Fruit fly (Drosophila melanogaster): ENCODE measurements around the gene Swt1.

Swt1 gene

DNA sequence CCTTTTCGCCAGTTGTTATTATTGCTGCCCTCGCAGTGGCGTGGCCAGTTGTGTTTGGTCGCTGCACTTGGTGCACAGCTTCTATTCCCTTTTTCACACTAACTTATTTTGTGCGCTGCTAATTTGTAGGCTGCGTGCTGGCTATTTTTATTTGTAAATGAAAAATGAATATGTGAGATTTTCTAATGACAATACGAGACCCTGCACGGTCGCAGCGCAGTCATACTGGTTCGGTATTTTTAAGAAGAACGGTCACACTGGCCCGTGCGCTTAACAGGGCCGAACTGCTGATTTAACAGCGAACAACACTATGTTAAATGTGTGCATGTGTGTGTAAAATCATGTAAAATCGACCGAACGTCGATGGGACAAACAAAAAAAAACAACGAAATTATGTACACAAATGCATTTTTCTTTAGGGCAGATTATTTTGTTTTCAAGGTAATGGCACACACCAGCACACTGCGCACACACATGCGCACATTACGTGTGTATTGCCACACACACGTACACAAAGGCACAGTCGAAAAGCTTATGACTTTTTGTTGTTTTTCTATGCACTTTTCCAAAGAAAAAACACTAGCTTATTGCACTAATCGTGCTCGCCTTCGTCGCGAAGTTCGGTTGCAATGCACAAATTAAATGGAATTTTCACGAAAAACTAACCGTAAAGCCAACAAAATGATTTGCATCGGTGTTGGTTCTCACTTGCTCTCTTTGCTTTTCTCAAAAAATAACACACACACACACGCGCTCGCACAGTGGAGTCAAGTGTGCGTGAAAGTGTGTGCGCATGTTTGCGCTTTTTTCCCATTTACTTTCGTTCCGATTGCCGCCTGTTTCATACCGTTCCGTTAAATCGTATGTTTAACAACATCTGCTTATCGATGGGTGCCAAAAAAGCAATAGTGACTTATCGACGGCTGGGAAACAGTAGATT, 46.9 kb upstream of the Swt1 start, which contains the start of gene ari-1 (continued):
- TF ChIP-seq Hmr (GFP tag; optimal IDR thresholded peaks at IDR 0.05) (peak; percentile 9), CG10543 (GFP tag; optimal IDR thresholded peaks at IDR 0.05) (no peak), YL-1 (GFP tag; optimal IDR thresholded peaks at IDR 0.05) (peak; percentile 58), CoRest (tag; optimal IDR thresholded peaks at IDR 0.05) (no peak), otp (GFP tag; IDR thresholded peaks at IDR 0.05) (no peak), Gug (GFP tag; IDR thresholded peaks at IDR 0.05) (peak; percentile 5; the same call in 1 of the 4 replicates), Sin3A (optimal IDR thresholded peaks at IDR 0.05) (peak; percentile 57), CG2678 (tag; optimal IDR thresholded peaks at IDR 0.05) (no peak), Awh (GFP tag; IDR thresholded peaks at IDR 0.05) (no peak), CG16813 (GFP tag; IDR thresholded peaks at IDR 0.05; ENCODE audit: partially characterized antibody) (peak; percentile 46), CG31388 (GFP tag; optimal IDR thresholded peaks at IDR 0.05) (no peak), CG2199 (GFP tag; IDR thresholded peaks at IDR 0.05) (no peak), sqz (GFP tag; optimal IDR thresholded peaks at IDR 0.05) (peak; percentile 9), Scr (GFP tag; IDR thresholded peaks at IDR 0.05; ENCODE audit: partially characterized antibody) (peak; percentile 19; the same call in 1 of the 2 replicates), CG9817 (tag; optimal IDR thresholded peaks at IDR 0.05) (no peak), CG10267 (tag; optimal IDR thresholded peaks at IDR 0.05) (peak; percentile 40), CG9797 (GFP tag; optimal IDR thresholded peaks at IDR 0.05) (peak; percentile 79), grau (tag; optimal IDR thresholded peaks at IDR 0.05) (no peak), crp (GFP tag; optimal IDR thresholded peaks at IDR 0.05) (peak in 1 of 2 experiments; percentile 82), nom (GFP tag; optimal IDR thresholded peaks at IDR 0.05) (no peak)

DNA sequence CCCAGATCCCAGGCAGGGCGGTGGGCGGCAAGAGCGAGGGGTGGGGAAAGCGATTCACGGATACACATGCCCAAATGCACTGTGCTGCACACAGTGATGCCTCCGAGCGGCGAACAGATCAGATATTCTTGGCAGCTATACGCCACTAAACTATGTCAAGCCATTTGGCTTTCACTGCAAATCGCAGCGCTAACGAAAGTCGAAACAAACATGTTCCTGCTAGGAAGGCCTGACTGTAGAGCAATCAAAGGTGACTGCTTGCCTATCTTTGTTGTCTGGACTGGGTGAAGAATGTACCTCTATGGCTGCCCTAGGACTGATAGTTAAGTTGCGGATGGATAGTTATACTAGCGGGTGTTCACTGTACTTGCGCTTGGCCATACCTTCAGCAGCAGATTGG, 45.8 kb upstream of the Swt1 start:
- peak; percentile 34 for TF ChIP-seq slbo (GFP tag; IDR thresholded peaks at IDR 0.05)
- TF ChIP-seq mld (GFP tag; IDR thresholded peaks at IDR 0.05; ENCODE audit: partially characterized antibody): no peak
- TF ChIP-seq CG18476 (GFP tag; optimal IDR thresholded peaks at IDR 0.05): no peak
- TF ChIP-seq dmrt99B (tag; optimal IDR thresholded peaks at IDR 0.05): no peak
- TF ChIP-seq esg (GFP tag; conservative IDR thresholded peaks at IDR 0.05): 0 out of 2 replicates have a peak, but pooled peaks have one; percentile 13
- TF ChIP-seq ind (GFP tag; optimal IDR thresholded peaks at IDR 0.05): peak; percentile 2
- TF ChIP-seq lbe (GFP tag; optimal IDR thresholded peaks at IDR 0.05): no peak
- no peak for TF ChIP-seq vnd (GFP tag; IDR thresholded peaks at IDR 0.05; ENCODE audit: partially characterized antibody)
- TF ChIP-seq CG11093 (GFP tag; IDR thresholded peaks at IDR 0.05): peak; percentile 27; the same call in 1 of the 3 replicates
- 0 out of 3 replicates have a peak, but pooled peaks have one; percentile 46 for TF ChIP-seq ci (GFP tag; IDR thresholded peaks at IDR 0.05)
- TF ChIP-seq CG11560 (tag; IDR thresholded peaks at IDR 0.05): peak; percentile 30; the same call in 1 of the 3 replicates
- no peak for TF ChIP-seq pan (optimal IDR thresholded peaks at IDR 0.05)
- TF ChIP-seq pan (GFP tag; optimal IDR thresholded peaks at IDR 0.05 in 1 of 2, IDR thresholded peaks at IDR 0.05 in 1 of 2): peak in 1 of 2 experiments; percentile 63
- no peak for TF ChIP-seq Mad (GFP tag; optimal IDR thresholded peaks at IDR 0.05)
- no peak for TF ChIP-seq Sin3A (optimal IDR thresholded peaks at IDR 0.05)
- no peak for TF ChIP-seq ttk (GFP tag; IDR thresholded peaks at IDR 0.05)
- no peak for TF ChIP-seq CG3847 (GFP tag; IDR thresholded peaks at IDR 0.05)
- 0 out of 3 replicates have a peak, but pooled peaks have one; percentile 29 for TF ChIP-seq ken (GFP tag; IDR thresholded peaks at IDR 0.05)
- no peak for TF ChIP-seq ssp (GFP tag; IDR thresholded peaks at IDR 0.05)
- TF ChIP-seq Asciz (GFP tag; optimal IDR thresholded peaks at IDR 0.05): no peak
- TF ChIP-seq sens (GFP tag): peak; percentile 37
- no peak for TF ChIP-seq CG4854 (GFP tag; optimal IDR thresholded peaks at IDR 0.05)
- no peak for TF ChIP-seq CG12744 (GFP tag; optimal IDR thresholded peaks at IDR 0.05)
- TF ChIP-seq crp (GFP tag; optimal IDR thresholded peaks at IDR 0.05): no peak
- TF ChIP-seq CG10654 (GFP tag; optimal IDR thresholded peaks at IDR 0.05): no peak
- no peak for TF ChIP-seq H2.0 (GFP tag; IDR thresholded peaks at IDR 0.05)
- TF ChIP-seq lmd (GFP tag; IDR thresholded peaks at IDR 0.05): peak; percentile 21; the same call in 1 of the 2 replicates
- no peak for TF ChIP-seq chn (GFP tag; optimal IDR thresholded peaks at IDR 0.05)
- TF ChIP-seq Xbp1 (GFP tag; optimal IDR thresholded peaks at IDR 0.05): no peak
- no peak for TF ChIP-seq gsb (GFP tag; IDR thresholded peaks at IDR 0.05)
- TF ChIP-seq MESR4 (GFP tag; optimal IDR thresholded peaks at IDR 0.05): no peak

Measured in whole organism, embryonic.